Fruit fly (Drosophila melanogaster) S2 (cell line): ENCODE data around the gene snky.

ENCODE experiments used
- CG8478 ChIP-seq: fragments of >200 bp; optimal IDR thresholded peaks from 2 replicates; lab custom pipeline; 2018
- CTCF ChIP-seq, 2 experiments: fragments of >200 bp; optimal IDR thresholded peaks; 2 replicates each; lab custom pipeline; 2018

- TF ChIP-seq CG8478 (lab: Kevin White, UChicago) = no peak
- TF ChIP-seq CTCF (optimal IDR thresholded peaks at IDR 0.05; lab: Kevin White, UChicago) = no peak
These were observed 5.0 kb upstream of the snky start for dm6 chr3L:13169280-13169679.
